Worm (Caenorhabditis elegans) whole organism, L3 larva: Measurements from ENCODE around the gene F41H10.1.

Source experiments
- ZK546.5 ChIP-seq: sonication (generic microtip); optimal IDR thresholded peaks from 2 replicates; lab custom pipeline; 2017; ENCODE audit warnings: missing biosample characterization, missing genetic modification characterization
- aly-2 ChIP-seq: fragments of 150-350 bp; optimal IDR thresholded peaks from 2 replicates; lab custom pipeline; 2014; ENCODE audit warnings: missing biosample characterization, missing genetic modification characterization
- ama-1 ChIP-seq: fragments of 150-350 bp; optimal IDR thresholded peaks from 2 replicates; lab custom pipeline; 2018
- ceh-16 ChIP-seq: sonication (generic microtip); optimal IDR thresholded peaks from 2 replicates; lab custom pipeline; 2017; ENCODE audit warnings: missing biosample characterization, missing genetic modification characterization
- ceh-28 ChIP-seq: fragments of 150-350 bp; optimal IDR thresholded peaks from 2 replicates; lab custom pipeline; 2014; ENCODE audit warnings: missing biosample characterization, missing genetic modification reagents, missing genetic modification characterization
- ceh-82 ChIP-seq: fragments of 150-350 bp; optimal IDR thresholded peaks from 2 replicates; lab custom pipeline; 2014; ENCODE audit warnings: missing biosample characterization, missing genetic modification characterization
- ceh-9 ChIP-seq: sonication (generic microtip); optimal IDR thresholded peaks from 2 replicates; lab custom pipeline; 2018; ENCODE audit warnings: missing biosample characterization, missing genetic modification characterization
- daf-12 ChIP-seq: fragments of 150-350 bp; optimal IDR thresholded peaks from 2 replicates; lab custom pipeline; 2014; ENCODE audit warnings: missing biosample characterization, missing genetic modification reagents, missing genetic modification characterization
- egl-27 ChIP-seq: sonication (generic microtip); optimal IDR thresholded peaks from 4 replicates; lab custom pipeline; 2017; ENCODE audit warnings: missing biosample characterization, missing genetic modification reagents, missing genetic modification characterization
- egl-5 ChIP-seq: fragments of 150-350 bp; optimal IDR thresholded peaks from 2 replicates; lab custom pipeline; 2017; ENCODE audit warnings: missing biosample characterization, missing genetic modification reagents, missing genetic modification characterization, inconsistent platforms
- elt-1 ChIP-seq: fragments of 150-350 bp; optimal IDR thresholded peaks from 2 replicates; lab custom pipeline; 2014; ENCODE audit warnings: missing biosample characterization, missing genetic modification characterization
- eor-1 ChIP-seq, 2 experiments: fragments of 150-350 bp; optimal IDR thresholded peaks; 2 replicates each; lab custom pipeline; 2014 to 2018; ENCODE audit warnings: missing biosample characterization in 2 of 2, missing genetic modification characterization in 2 of 2
- fkh-10 ChIP-seq: sonication (generic microtip); optimal IDR thresholded peaks from 2 replicates; lab custom pipeline; 2017; ENCODE audit warnings: missing biosample characterization, missing genetic modification reagents, missing genetic modification characterization
- fkh-2 ChIP-seq: fragments of 150-350 bp; optimal IDR thresholded peaks from 2 replicates; lab custom pipeline; 2014; ENCODE audit warnings: missing biosample characterization, missing genetic modification reagents, missing genetic modification characterization
- fos-1 ChIP-seq: fragments of 150-350 bp; optimal IDR thresholded peaks from 2 replicates; lab custom pipeline; 2014; ENCODE audit warnings: missing biosample characterization, missing genetic modification characterization
- hmg-11 ChIP-seq: sonication (generic microtip); optimal IDR thresholded peaks from 2 replicates; lab custom pipeline; 2016; ENCODE audit warnings: missing genetic modification characterization, missing compliant biosample characterization
- jun-1 ChIP-seq: fragments of 150-350 bp; optimal IDR thresholded peaks from 2 replicates; lab custom pipeline; 2014; ENCODE audit warnings: missing biosample characterization, missing genetic modification reagents, missing genetic modification characterization
- lin-15B ChIP-seq: fragments of 150-350 bp; optimal IDR thresholded peaks from 2 replicates; lab custom pipeline; 2014; ENCODE audit warnings: missing biosample characterization, missing genetic modification characterization
- lin-39 ChIP-seq: fragments of 150-350 bp; optimal IDR thresholded peaks from 2 replicates; lab custom pipeline; 2018; ENCODE audit warnings: missing biosample characterization, missing genetic modification reagents, missing genetic modification characterization
- lsy-12 ChIP-seq: sonication (generic microtip); optimal IDR thresholded peaks from 2 replicates; lab custom pipeline; 2016; ENCODE audit warnings: mild to moderate bottlenecking, missing genetic modification characterization, missing compliant biosample characterization
- mdl-1 ChIP-seq: fragments of 150-350 bp; optimal IDR thresholded peaks from 2 replicates; lab custom pipeline; 2014; ENCODE audit warnings: missing biosample characterization, missing genetic modification characterization
- mml-1 ChIP-seq: fragments of 150-350 bp; sonication (generic microtip); optimal IDR thresholded peaks from 3 replicates; lab custom pipeline; 2014; ENCODE audit warnings: missing biosample characterization, missing genetic modification characterization
- nfya-1 ChIP-seq: sonication (generic microtip); optimal IDR thresholded peaks from 2 replicates; lab custom pipeline; 2017; ENCODE audit warnings: missing genetic modification characterization, mild to moderate bottlenecking, missing compliant biosample characterization, antibody characterized with exemption, moderate library complexity; ENCODE audit not compliant: insufficient read depth
- nhr-11 ChIP-seq: fragments of 150-350 bp; optimal IDR thresholded peaks from 2 replicates; lab custom pipeline; 2014; ENCODE audit warnings: missing biosample characterization, missing genetic modification characterization
- nhr-12 ChIP-seq: fragments of 150-350 bp; optimal IDR thresholded peaks from 2 replicates; lab custom pipeline; 2014; ENCODE audit warnings: missing biosample characterization, missing genetic modification characterization
- nhr-23 ChIP-seq: fragments of 150-350 bp; optimal IDR thresholded peaks from 2 replicates; lab custom pipeline; 2014; ENCODE audit warnings: missing biosample characterization, missing genetic modification reagents, missing genetic modification characterization
- nhr-237 ChIP-seq: fragments of 150-350 bp; optimal IDR thresholded peaks from 2 replicates; lab custom pipeline; 2014; ENCODE audit warnings: missing biosample characterization, missing genetic modification characterization
- nhr-28 ChIP-seq: fragments of 150-350 bp; optimal IDR thresholded peaks from 2 replicates; lab custom pipeline; 2014; ENCODE audit warnings: missing biosample characterization, missing genetic modification characterization
- nhr-43 ChIP-seq: sonication (generic microtip); optimal IDR thresholded peaks from 2 replicates; lab custom pipeline; 2016; ENCODE audit warnings: mild to moderate bottlenecking, missing genetic modification characterization, missing compliant biosample characterization; ENCODE audit not compliant: poor library complexity, severe bottlenecking
- pha-4 ChIP-seq: fragments of 150-350 bp; optimal IDR thresholded peaks from 2 replicates; lab custom pipeline; 2014; ENCODE audit warnings: missing biosample characterization, missing genetic modification reagents, missing genetic modification characterization
- pqm-1 ChIP-seq: fragments of 150-350 bp; optimal IDR thresholded peaks from 2 replicates; lab custom pipeline; 2017; ENCODE audit warnings: missing biosample characterization, missing genetic modification characterization, inconsistent platforms
- sea-2 ChIP-seq: fragments of 150-350 bp; sonication (generic microtip); optimal IDR thresholded peaks from 4 replicates; lab custom pipeline; 2014; ENCODE audit warnings: missing biosample characterization, missing genetic modification reagents, missing genetic modification characterization
- snpc-4 ChIP-seq: fragments of 150-350 bp; optimal IDR thresholded peaks from 2 replicates; lab custom pipeline; 2014; ENCODE audit warnings: missing biosample characterization, missing genetic modification characterization
- tbx-2 ChIP-seq: sonication (generic microtip); optimal IDR thresholded peaks from 2 replicates; lab custom pipeline; 2016; ENCODE audit warnings: mild to moderate bottlenecking, missing genetic modification characterization, missing compliant biosample characterization
- unc-39 ChIP-seq: sonication (generic microtip); optimal IDR thresholded peaks from 4 replicates; lab custom pipeline; 2017; ENCODE audit warnings: missing biosample characterization, missing genetic modification characterization
- zag-1 ChIP-seq: fragments of 150-350 bp; optimal IDR thresholded peaks from 2 replicates; lab custom pipeline; 2014; ENCODE audit warnings: missing biosample characterization, missing genetic modification characterization
- ztf-11 ChIP-seq: fragments of 150-350 bp; optimal IDR thresholded peaks from 2 replicates; lab custom pipeline; 2014; ENCODE audit warnings: missing biosample characterization, missing genetic modification characterization
- ztf-4 ChIP-seq: fragments of 150-350 bp; optimal IDR thresholded peaks from 2 replicates; lab custom pipeline; 2014; ENCODE audit warnings: missing biosample characterization, missing genetic modification characterization

F41H10.1 gene

DNA sequence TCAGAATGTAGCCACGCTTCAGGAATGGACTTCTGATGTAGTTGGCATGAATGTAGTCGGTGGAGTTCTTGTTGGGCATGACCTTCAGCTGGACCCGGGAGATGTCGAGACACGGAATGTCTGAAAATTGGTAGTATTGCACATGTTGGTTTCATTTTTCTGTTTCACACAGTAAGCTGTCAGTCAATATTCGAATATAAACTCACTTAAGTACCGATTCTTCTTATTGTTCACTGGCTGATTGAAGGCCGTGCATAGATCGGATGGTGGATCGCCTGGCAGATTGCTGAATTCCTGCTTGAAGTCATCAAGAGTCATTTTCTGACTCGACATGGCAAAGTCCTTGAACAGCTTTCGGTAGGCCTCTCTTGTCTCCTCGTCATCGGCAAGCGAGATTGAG, 26.4 kb downstream of the F41H10.1 start:
- no peak for TF ChIP-seq nhr-237 (tag; lab: Kevin White, UChicago)
- no peak for TF ChIP-seq nhr-11 (tag; lab: Kevin White, UChicago)
- TF ChIP-seq lin-39 (tag; lab: Kevin White, UChicago) = no peak
- TF ChIP-seq lsy-12 (tag; lab: Kevin White, UChicago) = no peak
- no peak for TF ChIP-seq daf-12 (tag; lab: Kevin White, UChicago)
- no peak for TF ChIP-seq snpc-4
- TF ChIP-seq ZK546.5 (tag; lab: Kevin White, UChicago) = no peak
- TF ChIP-seq hmg-11 (tag; lab: Kevin White, UChicago) = no peak
- no peak for TF ChIP-seq nhr-23 (tag; lab: Kevin White, UChicago)
- TF ChIP-seq ztf-4 (tag; lab: Kevin White, UChicago) = no peak
- TF ChIP-seq unc-39 (tag; lab: Kevin White, UChicago) = no peak
- no peak for TF ChIP-seq fos-1 (tag; lab: Kevin White, UChicago)
- no peak for TF ChIP-seq nhr-43 (tag; lab: Kevin White, UChicago)
- no peak for TF ChIP-seq ama-1 (lab: Kevin White, UChicago)
- TF ChIP-seq ceh-9 (tag; lab: Kevin White, UChicago) = no peak
- TF ChIP-seq elt-1 (tag; lab: Kevin White, UChicago) = no peak
- no peak for TF ChIP-seq ztf-11 (tag; lab: Kevin White, UChicago)
- no peak for TF ChIP-seq ceh-82 (tag; lab: Kevin White, UChicago)
- TF ChIP-seq pqm-1 (tag; lab: Kevin White, UChicago) = no peak
- TF ChIP-seq, all 47 proteins: peak for 0

- TF ChIP-seq egl-5 (tag; lab: Kevin White, UChicago) (no peak), jun-1 (tag; lab: Kevin White, UChicago) (no peak), zag-1 (no peak), lsy-12 (tag; lab: Kevin White, UChicago) (no peak), ceh-16 (tag; lab: Kevin White, UChicago) (no peak), nfya-1 (tag; lab: Kevin White, UChicago) (no peak), pha-4 (no peak), nhr-23 (tag; lab: Kevin White, UChicago) (no peak), ceh-82 (tag; lab: Kevin White, UChicago) (no peak)
Measured at ce11 chrIV:5411120-5411519, 28.4 kb downstream of the F41H10.1 start, which contains the start of gene ZK616.65. TSS of gene ZK616.65 (minus strand) at chrIV:5411220.

ce11 chrIV:5411641-5412337, 29.1 kb downstream of the F41H10.1 start, which contains the start of gene ZK616.8:
TSS of gene ZK616.8 (minus strand) at chrIV:5412193.
- peak; percentile 61 for TF ChIP-seq ceh-28 (tag; lab: Kevin White, UChicago)
- no peak for TF ChIP-seq lin-15B (tag; lab: Kevin White, UChicago)
- no peak for TF ChIP-seq nhr-23 (tag; lab: Kevin White, UChicago)
- TF ChIP-seq, all 47 proteins: peak for 1

DNA sequence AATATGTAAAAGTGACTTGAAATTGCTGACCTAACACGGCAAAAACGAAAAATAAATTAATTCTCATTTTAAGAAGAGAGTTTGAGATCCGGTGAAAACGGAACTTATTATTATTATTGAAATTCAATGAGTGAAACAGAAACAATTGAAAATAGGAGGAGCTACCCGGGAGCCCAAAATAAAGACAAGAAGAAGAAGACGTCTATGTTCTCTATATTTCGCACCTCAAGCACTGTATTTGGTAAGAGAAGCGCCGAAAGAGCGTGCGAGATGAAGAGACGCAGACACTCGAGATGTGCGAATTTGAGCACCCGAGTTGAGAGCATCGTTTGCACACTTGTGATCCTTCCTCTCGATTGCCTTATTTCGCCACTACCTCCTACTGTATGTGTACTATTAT, 33.0 kb downstream of the F41H10.1 start, which contains the start of gene spp-7:
Gene spp-7 (minus strand): TSS at position 101 of the 400 bp plus-strand sequence.
- TF ChIP-seq aly-2 (tag; lab: Kevin White, UChicago) (no peak), mdl-1 (no peak), nhr-28 (tag; lab: Kevin White, UChicago) (no peak), egl-27 (tag; lab: Kevin White, UChicago) (no peak), sea-2 (no peak), nhr-12 (no peak), unc-39 (tag; lab: Kevin White, UChicago) (no peak), fkh-2 (tag; lab: Kevin White, UChicago) (no peak), fos-1 (tag; lab: Kevin White, UChicago) (no peak), elt-1 (tag; lab: Kevin White, UChicago) (no peak), eor-1 (tag; optimal IDR thresholded peaks at IDR 0.05; lab: Kevin White, UChicago) (no peak), tbx-2 (tag; lab: Kevin White, UChicago) (no peak), ztf-11 (tag; lab: Kevin White, UChicago) (no peak), mml-1 (tag; lab: Kevin White, UChicago) (no peak), fkh-10 (GFP tag; lab: Kevin White, UChicago) (no peak), nhr-23 (tag; lab: Kevin White, UChicago) (no peak)
